Fruit fly (Drosophila melanogaster): ENCODE measurements around the gene crol.

dm6 chr2L:11833786-11834185, 24.5 kb upstream of the crol start, which contains the start of gene CG45011:
- TF ChIP-seq Sox15 (GFP tag; optimal IDR thresholded peaks at IDR 0.05) (no peak), achi (GFP tag; optimal IDR thresholded peaks at IDR 0.05) (no peak), topi (GFP tag; optimal IDR thresholded peaks at IDR 0.05) (no peak)
